Worm (Caenorhabditis elegans) whole organism, L2 larva: ENCODE data around the gene T23F11.6.

ENCODE experiments used
- F13H6.1 ChIP-seq: sonication (generic microtip); optimal IDR thresholded peaks from 2 replicates; lab custom pipeline; 2016; ENCODE audit warnings: missing genetic modification characterization, missing compliant biosample characterization
- aly-2 ChIP-seq: fragments of 150-350 bp; optimal IDR thresholded peaks from 2 replicates; lab custom pipeline; 2014; ENCODE audit warnings: missing biosample characterization, missing genetic modification characterization
- ama-1 ChIP-seq: fragments of 150-350 bp; optimal IDR thresholded peaks from 2 replicates; lab custom pipeline; 2018; ENCODE audit warnings: inconsistent platforms
- ceh-82 ChIP-seq: fragments of 150-350 bp; optimal IDR thresholded peaks from 2 replicates; lab custom pipeline; 2014; ENCODE audit warnings: missing biosample characterization, missing genetic modification characterization
- fos-1 ChIP-seq: fragments of 150-350 bp; optimal IDR thresholded peaks from 2 replicates; lab custom pipeline; 2014; ENCODE audit warnings: missing biosample characterization, missing genetic modification characterization
- lin-11 ChIP-seq: fragments of 150-350 bp; sonication (generic microtip); optimal IDR thresholded peaks from 2 replicates; lab custom pipeline; 2014; ENCODE audit warnings: missing biosample characterization, missing genetic modification characterization, inconsistent platforms, mixed read lengths
- mab-5 ChIP-seq: fragments of 150-350 bp; optimal IDR thresholded peaks from 2 replicates; lab custom pipeline; 2014; ENCODE audit warnings: missing biosample characterization, missing genetic modification characterization
- nhr-23 ChIP-seq: fragments of 150-350 bp; optimal IDR thresholded peaks from 2 replicates; lab custom pipeline; 2014; ENCODE audit warnings: missing biosample characterization, missing genetic modification reagents, missing genetic modification characterization
- sem-4 ChIP-seq: fragments of 150-350 bp; optimal IDR thresholded peaks from 2 replicates; lab custom pipeline; 2014; ENCODE audit warnings: missing biosample characterization, missing genetic modification reagents, missing genetic modification characterization
- skn-1 ChIP-seq: sonication (generic microtip); optimal IDR thresholded peaks from 2 replicates; lab custom pipeline; 2017; ENCODE audit warnings: missing biosample characterization, missing genetic modification characterization
- ztf-1 ChIP-seq: fragments of 200-800 bp; sonication (Bioruptor generic); conservative IDR thresholded peaks from 2 replicates; pipeline ENCODE4 v1.3.6; 2022; ENCODE audit warnings: missing genetic modification characterization, missing compliant biosample characterization

- TF ChIP-seq skn-1 (tag; lab: Kevin White, UChicago) (no peak), lin-11 (tag; lab: Kevin White, UChicago) (no peak), sem-4 (no peak), ama-1 (no peak), fos-1 (tag; lab: Kevin White, UChicago) (no peak), nhr-23 (no peak), ceh-82 (tag; lab: Kevin White, UChicago) (no peak), aly-2 (tag; lab: Kevin White, UChicago) (no peak), ztf-1 (no peak), F13H6.1 (no peak), mab-5 (tag; lab: Kevin White, UChicago) (no peak)
Measured at ce11 chrIII:4696903-4697302, 49.2 kb upstream of the T23F11.6 start.
